Fruit fly (Drosophila melanogaster): ENCODE results near the gene GAA1.

The GAA1 gene

dm6 chrX:5895821-5896550 lies 22.8 kb upstream of the GAA1 start (continued):
- TF ChIP-seq CG8924 (tag; optimal IDR thresholded peaks at IDR 0.05): peak; percentile 89
- no peak for TF ChIP-seq Dp (GFP tag; optimal IDR thresholded peaks at IDR 0.05)
- TF ChIP-seq phol (tag; optimal IDR thresholded peaks at IDR 0.05): peak; percentile 90
- no peak for TF ChIP-seq pfk (GFP tag; optimal IDR thresholded peaks at IDR 0.05)
- TF ChIP-seq Sry-δ (GFP tag; optimal IDR thresholded peaks at IDR 0.05): peak; percentile 65
- peak; percentile 22 for TF ChIP-seq da (GFP tag; optimal IDR thresholded peaks at IDR 0.05)
- peak; percentile 88 for TF ChIP-seq tgo (GFP tag; IDR thresholded peaks at IDR 0.05)
- peak; percentile 18 for TF ChIP-seq stwl (tag; optimal IDR thresholded peaks at IDR 0.05)
- no peak for TF ChIP-seq exex (tag; optimal IDR thresholded peaks at IDR 0.05)
- peak; percentile 90 for TF ChIP-seq so (GFP tag; IDR thresholded peaks at IDR 0.05)
- peak; percentile 76 for TF ChIP-seq her (GFP tag; optimal IDR thresholded peaks at IDR 0.05)
- TF ChIP-seq CG9437 (GFP tag; optimal IDR thresholded peaks at IDR 0.05): peak; percentile 66
- peak; percentile 91 for TF ChIP-seq gt (GFP tag; IDR thresholded peaks at IDR 0.05)
- TF ChIP-seq CG8944 (GFP tag; optimal IDR thresholded peaks at IDR 0.05): peak; percentile 88
- TF ChIP-seq Hmx (GFP tag; optimal IDR thresholded peaks at IDR 0.05): no peak
- peak; percentile 76 for TF ChIP-seq CG3847 (GFP tag; IDR thresholded peaks at IDR 0.05)
- peak; percentile 79 for TF ChIP-seq toy (GFP tag; IDR thresholded peaks at IDR 0.05)
- TF ChIP-seq chn (GFP tag; optimal IDR thresholded peaks at IDR 0.05): peak; percentile 88
- peak; percentile 78 for TF ChIP-seq CG8290 (GFP tag; optimal IDR thresholded peaks at IDR 0.05)
- peak; percentile 56 to 93 for TF ChIP-seq CG8290 (tag; optimal IDR thresholded peaks at IDR 0.05)
- peak; percentile 91 for TF ChIP-seq B-H1 (GFP tag; IDR thresholded peaks at IDR 0.05)
- TF ChIP-seq CG12236 (GFP tag; optimal IDR thresholded peaks at IDR 0.05): peak; percentile 84
- TF ChIP-seq CG10543 (GFP tag; optimal IDR thresholded peaks at IDR 0.05): no peak
- TF ChIP-seq ranshi (GFP tag; IDR thresholded peaks at IDR 0.05): peak; percentile 90
- peak; percentile 90 for TF ChIP-seq E2f1 (GFP tag; IDR thresholded peaks at IDR 0.05)
- peak; percentile 57 for TF ChIP-seq CG7928 (GFP tag; optimal IDR thresholded peaks at IDR 0.05)
- no peak for TF ChIP-seq abd-A (tag; optimal IDR thresholded peaks at IDR 0.05)
- peak; percentile 74 for TF ChIP-seq klu (GFP tag; IDR thresholded peaks at IDR 0.05)
- no peak for TF ChIP-seq tll (GFP tag; optimal IDR thresholded peaks at IDR 0.05)
- peak; percentile 91 for TF ChIP-seq Six4 (GFP tag; optimal IDR thresholded peaks at IDR 0.05)
- peak; percentile 91 for TF ChIP-seq ase (GFP tag; IDR thresholded peaks at IDR 0.05)
- no peak for TF ChIP-seq Doc3 (GFP tag; IDR thresholded peaks at IDR 0.05; ENCODE audit: partially characterized antibody)
- peak; percentile 75 for TF ChIP-seq CHES-1-like (GFP tag; optimal IDR thresholded peaks at IDR 0.05)
- TF ChIP-seq CG15073 (GFP tag; optimal IDR thresholded peaks at IDR 0.05): peak; percentile 63
- peak; percentile 83 for TF ChIP-seq slbo (GFP tag; IDR thresholded peaks at IDR 0.05)
- peak; percentile 82 for TF ChIP-seq Hmr (GFP tag; optimal IDR thresholded peaks at IDR 0.05)
- peak; percentile 44; the same call in 1 of the 2 replicates for TF ChIP-seq CkIIα-i1 (GFP tag; IDR thresholded peaks at IDR 0.05)
- TF ChIP-seq CG6175 (GFP tag; IDR thresholded peaks at IDR 0.05): peak; percentile 71; the same call in 2 of the 3 replicates
- TF ChIP-seq CG2116 (GFP tag; optimal IDR thresholded peaks at IDR 0.05): peak; percentile 28
- TF ChIP-seq Gug (GFP tag; IDR thresholded peaks at IDR 0.05): peak; percentile 88
- peak; percentile 85 for TF ChIP-seq Nf-YA (GFP tag; IDR thresholded peaks at IDR 0.05)
- peak; percentile 81 for TF ChIP-seq HHEX (GFP tag; optimal IDR thresholded peaks at IDR 0.05)
- TF ChIP-seq ems (GFP tag; optimal IDR thresholded peaks at IDR 0.05): peak; percentile 88
- TF ChIP-seq Dad (GFP tag; optimal IDR thresholded peaks at IDR 0.05): peak; percentile 78
- peak; percentile 99 for TF ChIP-seq Med (GFP tag)
- TF ChIP-seq sug (tag; optimal IDR thresholded peaks at IDR 0.05): peak; percentile 39
- no peak for TF ChIP-seq vnd (GFP tag; IDR thresholded peaks at IDR 0.05; ENCODE audit: partially characterized antibody)
- peak; percentile 89 for TF ChIP-seq dimm (GFP tag; IDR thresholded peaks at IDR 0.05)
- TF ChIP-seq Ravus (GFP tag; IDR thresholded peaks at IDR 0.05): peak; percentile 76
- peak; percentile 67 for TF ChIP-seq CG13775 (GFP tag; optimal IDR thresholded peaks at IDR 0.05)
- TF ChIP-seq Poxn (GFP tag; IDR thresholded peaks at IDR 0.05): no peak

All from whole organism, embryonic.